Worm (Caenorhabditis elegans): ENCODE results near the gene Y41D4A.7.

DNA sequence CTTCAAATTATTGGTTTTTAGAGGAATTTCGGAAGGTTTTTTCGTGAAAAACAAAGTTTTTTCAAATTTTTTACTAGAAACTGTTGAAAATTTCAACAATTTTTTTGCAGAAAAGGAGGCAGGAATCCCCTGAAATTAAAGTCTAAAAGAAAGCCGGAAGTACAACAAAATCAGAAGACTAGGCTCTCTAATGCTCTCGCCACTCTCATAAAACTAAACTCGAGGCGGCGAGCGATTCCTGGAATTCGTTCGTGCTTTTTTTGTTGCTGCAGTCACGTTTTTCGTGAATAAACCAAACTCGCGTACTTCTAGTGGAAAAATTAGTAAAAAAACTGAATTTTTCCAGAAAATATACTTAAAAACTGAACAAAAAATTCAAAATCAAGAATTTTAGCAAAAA, 22.5 kb downstream of the Y41D4A.7 start:
- TF ChIP-seq lin-39 (tag; optimal IDR thresholded peaks at IDR 0.05) (no peak), alr-1 (tag; optimal IDR thresholded peaks at IDR 0.05) (no peak), unc-62 (GFP tag; optimal IDR thresholded peaks at IDR 0.05) (no peak), nhr-237 (tag; optimal IDR thresholded peaks at IDR 0.05) (no peak), nhr-25 (tag; optimal IDR thresholded peaks at IDR 0.05) (no peak), lsy-2 (tag; optimal IDR thresholded peaks at IDR 0.05) (no peak), ztf-4 (tag; optimal IDR thresholded peaks at IDR 0.05) (peak; percentile 9), ceh-82 (tag; optimal IDR thresholded peaks at IDR 0.05) (no peak), peb-1 (tag; optimal IDR thresholded peaks at IDR 0.05) (no peak), zag-1 (tag; optimal IDR thresholded peaks at IDR 0.05) (no peak), aly-2 (tag; optimal IDR thresholded peaks at IDR 0.05) (no peak)
